Worm (Caenorhabditis elegans): ENCODE data around the gene F56A8.3.

Gene F56A8.3

ce11 chrIII:13285421-13285820 lies 28.7 kb downstream of the F56A8.3 start, which contains the start of gene F56A8.8:
Gene F56A8.8 (plus strand): TSS chrIII:13285721.
- 0 out of 2 replicates have a peak, but pooled peaks have one; percentile 17 for TF ChIP-seq grh-1 (GFP tag; IDR thresholded peaks at IDR 0.05)
- no peak for TF ChIP-seq alr-1 (tag; optimal IDR thresholded peaks at IDR 0.05; ENCODE audit: borderline replicate concordance)
- no peak for TF ChIP-seq efl-1 (optimal IDR thresholded peaks at IDR 0.05)
- TF ChIP-seq efl-1 (GFP tag; optimal IDR thresholded peaks at IDR 0.05 in 1 of 2) = peak in 1 of 2 experiments; percentile 16
- no peak for TF ChIP-seq nhr-19 (GFP tag; conservative IDR thresholded peaks at IDR 0.05)

- TF ChIP-seq dsc-1 (tag; optimal IDR thresholded peaks at IDR 0.05) = peak; percentile 4
- TF ChIP-seq nhr-71 (tag; optimal IDR thresholded peaks at IDR 0.05) = peak; percentile 44
- TF ChIP-seq nhr-47 (tag; optimal IDR thresholded peaks at IDR 0.05) = peak; percentile 14
- peak; percentile 26 for TF ChIP-seq lin-14 (GFP tag; optimal IDR thresholded peaks at IDR 0.05)
- TF ChIP-seq snu-23 (GFP tag; optimal IDR thresholded peaks at IDR 0.05) = peak; percentile 9
- peak; percentile 38 for TF ChIP-seq nhr-85 (tag)
- 0 out of 2 replicates have a peak, but pooled peaks have one; percentile 34 for TF ChIP-seq ceh-88 (GFP tag; IDR thresholded peaks at IDR 0.05)
- peak in 1 of 3 experiments; percentile 31 for TF ChIP-seq dpl-1 (GFP tag; optimal IDR thresholded peaks at IDR 0.05)
- peak; percentile 36 for TF ChIP-seq nhr-19 (GFP tag; conservative IDR thresholded peaks at IDR 0.05)
- TF ChIP-seq efl-1 (optimal IDR thresholded peaks at IDR 0.05) = peak in 1 of 2 experiments; percentile 23
- TF ChIP-seq efl-1 (GFP tag; optimal IDR thresholded peaks at IDR 0.05 in 1 of 2) = peak in 1 of 2 experiments; percentile 63
- peak in 1 of 2 experiments; percentile 23 for TF ChIP-seq lsy-2 (tag; optimal IDR thresholded peaks at IDR 0.05)
Measured at ce11 chrIII:13292971-13293514, 36.4 kb downstream of the F56A8.3 start, which contains the start of gene set-25. Gene set-25 (minus strand): TSS chrIII:13293090.

- TF ChIP-seq mab-9 (GFP tag; IDR thresholded peaks at IDR 0.05) (0 out of 2 replicates have a peak, but pooled peaks have one; percentile 55), fkh-8 (tag; optimal IDR thresholded peaks at IDR 0.05) (peak; percentile 53), ztf-4 (tag; optimal IDR thresholded peaks at IDR 0.05) (peak; percentile 26), grh-1 (GFP tag; IDR thresholded peaks at IDR 0.05) (peak; percentile 73), ceh-88 (GFP tag; IDR thresholded peaks at IDR 0.05) (peak; percentile 81), nhr-237 (tag; optimal IDR thresholded peaks at IDR 0.05) (peak; percentile 28), unc-86 (tag; optimal IDR thresholded peaks at IDR 0.05) (peak; percentile 63), nhr-19 (GFP tag; conservative IDR thresholded peaks at IDR 0.05) (peak; percentile 84), nhr-71 (tag; optimal IDR thresholded peaks at IDR 0.05) (peak; percentile 81), elt-3 (tag; optimal IDR thresholded peaks at IDR 0.05) (peak in 1 of 6 experiments; percentile 29), zip-4 (GFP tag; optimal IDR thresholded peaks at IDR 0.05) (peak; percentile 32), nhr-90 (tag; optimal IDR thresholded peaks at IDR 0.05; ENCODE audit: poor library complexity) (peak; percentile 65), snpc-4 (tag; optimal IDR thresholded peaks at IDR 0.05) (peak; percentile 38), mep-1 (tag; optimal IDR thresholded peaks at IDR 0.05) (peak; percentile 72), efl-1 (optimal IDR thresholded peaks at IDR 0.05) (peak; percentile 74 to 87), efl-1 (GFP tag; optimal IDR thresholded peaks at IDR 0.05 in 1 of 2) (peak; percentile 87 to 98), efl-3 (GFP tag; optimal IDR thresholded peaks at IDR 0.05) (peak; percentile 5), lin-15B (tag; optimal IDR thresholded peaks at IDR 0.05) (peak; percentile 80), lsy-2 (tag; optimal IDR thresholded peaks at IDR 0.05) (peak; percentile 81 to 82), nhr-47 (tag; optimal IDR thresholded peaks at IDR 0.05) (peak; percentile 84), swsn-7 (tag; optimal IDR thresholded peaks at IDR 0.05) (peak; percentile 72), sox-4 (tag; optimal IDR thresholded peaks at IDR 0.05) (peak; percentile 53), lin-14 (GFP tag; optimal IDR thresholded peaks at IDR 0.05) (peak; percentile 64), snu-23 (GFP tag; optimal IDR thresholded peaks at IDR 0.05) (peak; percentile 82), nhr-20 (tag; optimal IDR thresholded peaks at IDR 0.05) (peak; percentile 68), unc-98 (GFP tag; IDR thresholded peaks at IDR 0.05) (peak; percentile 41; the same call in 1 of the 2 replicates), isw-1 (GFP tag; IDR thresholded peaks at IDR 0.05) (peak; percentile 76), egl-13 (tag; optimal IDR thresholded peaks at IDR 0.05) (peak; percentile 51), blmp-1 (tag; optimal IDR thresholded peaks at IDR 0.05) (peak; percentile 33), mdl-1 (tag; optimal IDR thresholded peaks at IDR 0.05) (peak in 1 of 2 experiments; percentile 28), F16B12.6 (tag; optimal IDR thresholded peaks at IDR 0.05) (peak; percentile 22), tbx-2 (tag; optimal IDR thresholded peaks at IDR 0.05) (peak; percentile 69), ceh-82 (tag; optimal IDR thresholded peaks at IDR 0.05) (peak; percentile 52 to 78 (median 67)), unc-130 (tag; optimal IDR thresholded peaks at IDR 0.05) (peak; percentile 70), skn-1 (tag; optimal IDR thresholded peaks at IDR 0.05) (peak; percentile 52), rnt-1 (tag; optimal IDR thresholded peaks at IDR 0.05) (peak; percentile 77), lin-35 (GFP tag; optimal IDR thresholded peaks at IDR 0.05) (peak; percentile 86 to 89), ztf-11 (tag; optimal IDR thresholded peaks at IDR 0.05) (peak in 1 of 2 experiments; percentile 34), irx-1 (tag; optimal IDR thresholded peaks at IDR 0.05) (peak; percentile 72), fos-1 (tag; optimal IDR thresholded peaks at IDR 0.05) (peak; percentile 23)
Measured at ce11 chrIII:13296289-13296874, 39.7 kb downstream of the F56A8.3 start, which contains the start of gene npp-18. Gene npp-18 (plus strand): TSS chrIII:13296853.
